Fruit fly (Drosophila melanogaster) whole organism, larva: Measurements from ENCODE around the gene hoe1.
A peak's percentile ranks its signal among the peaks of the same experiment; 100 is the strongest.

Source experiments
- noc ChIP-seq: fragments of 200-800 bp; sonication (Bioruptor generic); optimal IDR thresholded peaks from 3 replicates; lab custom pipeline; 2019; ENCODE audit warnings: missing biosample characterization, mild to moderate bottlenecking, missing genetic modification characterization, moderate library complexity

hoe1 gene

DNA sequence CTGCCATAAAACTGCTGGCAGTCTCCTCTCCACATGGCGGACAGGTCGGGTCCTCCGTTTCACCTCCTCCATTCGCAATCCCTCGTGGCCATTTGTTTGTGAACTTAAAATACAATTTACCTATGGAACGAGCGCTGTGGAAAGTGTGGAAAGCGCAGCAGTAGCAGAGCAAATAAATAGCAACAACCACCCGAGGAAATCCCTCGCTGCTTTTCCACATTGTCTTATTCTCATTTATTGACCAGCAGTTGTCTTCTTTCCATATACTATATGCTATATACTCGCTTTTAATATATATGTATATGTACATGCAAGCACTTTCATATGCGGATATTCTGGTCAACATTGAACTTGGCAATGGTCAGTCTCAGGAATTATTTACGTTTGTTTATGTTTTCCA is at the start of gene hoe1:
hoe1 (minus strand) TSS at position 101 of the 400 bp plus-strand sequence.
- no peak for TF ChIP-seq noc (tag; lab: Kevin White, UChicago)

DNA sequence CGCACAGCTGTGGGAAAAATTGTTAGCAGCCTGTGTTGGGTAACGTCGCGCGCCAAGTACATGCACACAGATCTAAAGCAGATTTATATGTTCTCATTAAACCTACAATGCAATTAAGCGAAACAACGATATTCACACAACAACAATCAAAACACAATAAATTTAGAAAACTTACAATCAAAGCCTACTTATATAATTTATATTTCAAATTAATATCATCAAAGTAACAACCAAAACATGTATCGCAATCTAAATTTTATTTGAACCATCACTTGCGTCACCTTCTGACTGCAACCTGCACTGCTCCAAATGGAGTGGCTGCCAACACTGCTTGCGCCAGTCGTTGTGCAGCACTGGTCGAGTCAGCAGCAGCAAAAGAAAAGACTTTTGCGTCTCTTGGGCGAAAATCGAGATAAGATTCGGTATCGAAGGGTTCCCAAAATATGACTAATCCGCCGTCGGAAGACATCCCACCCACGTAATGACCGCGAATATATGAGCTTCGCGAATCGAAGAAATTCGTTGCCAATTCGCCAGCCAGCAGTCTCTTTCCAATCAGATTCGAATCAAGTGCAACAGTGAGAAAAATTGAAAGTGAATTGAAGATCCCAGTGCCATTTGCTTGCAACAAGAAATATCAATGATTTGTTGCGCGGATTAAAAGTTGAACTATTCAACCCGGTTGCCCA is 49.2 kb upstream of the hoe1 start, which contains the start of the genes CG8892 and CG34126:
CG8892 (minus strand) TSS at position 315 of the 689 bp plus-strand sequence.
CG34126 (plus strand) TSS at position 337 of the 689 bp plus-strand sequence.
- TF ChIP-seq noc (tag; lab: Kevin White, UChicago): peak; percentile 98

DNA sequence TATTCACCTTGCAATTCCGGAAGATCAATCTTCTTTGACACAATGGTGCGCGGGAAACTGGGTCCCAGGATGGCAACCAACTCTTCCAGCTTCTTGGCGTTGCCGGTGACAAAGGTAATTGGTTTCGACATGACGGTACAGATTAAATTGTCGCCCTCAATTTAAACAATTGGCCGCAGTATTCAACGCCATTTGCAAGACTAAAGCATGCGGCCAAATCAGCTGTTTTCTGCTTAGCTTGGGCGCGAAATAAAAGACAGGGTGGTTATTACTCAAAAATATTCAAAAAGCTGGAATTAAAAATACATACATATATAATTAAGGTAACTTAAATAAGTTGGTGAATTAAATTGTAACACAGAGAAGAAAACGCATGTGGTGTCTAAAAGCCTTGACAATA is 47.0 kb upstream of the hoe1 start, which contains the start of gene CG8891:
CG8891 (minus strand) TSS at position 242 of the 400 bp plus-strand sequence.
- TF ChIP-seq noc (tag; lab: Kevin White, UChicago): no peak

DNA sequence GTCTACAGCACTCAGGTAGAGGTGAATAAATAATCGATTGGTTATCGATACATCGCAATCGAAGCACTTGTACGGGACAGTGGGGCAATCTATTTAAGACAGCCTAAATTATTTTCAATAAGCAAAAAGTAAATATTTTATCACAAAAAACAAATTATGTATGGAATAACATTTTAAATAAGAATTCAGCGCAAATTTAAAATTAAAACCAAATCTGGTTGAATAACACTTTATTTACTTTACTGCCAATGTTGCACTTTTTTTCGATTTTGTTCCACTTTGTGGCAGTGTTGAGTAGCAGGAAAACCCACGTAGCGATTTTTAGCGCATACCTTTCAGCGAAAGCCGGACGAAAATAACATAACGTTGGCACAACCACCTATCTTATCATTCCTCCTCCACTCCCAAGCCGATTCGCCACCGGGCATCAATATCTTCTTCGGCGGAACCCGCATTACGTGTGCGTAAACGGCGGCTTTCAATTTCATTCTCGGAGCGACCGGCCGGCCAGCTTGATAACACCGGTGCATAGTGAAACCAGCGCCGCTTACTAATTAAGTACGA is 44.9 kb upstream of the hoe1 start, which contains the start of the genes Gmd and CG3792:
Gmd (minus strand) TSS at position 36 of the 564 bp plus-strand sequence.
CG3792 (plus strand) TSS at position 325 of the 564 bp plus-strand sequence.
- TF ChIP-seq noc (tag; lab: Kevin White, UChicago): peak; percentile 87

DNA sequence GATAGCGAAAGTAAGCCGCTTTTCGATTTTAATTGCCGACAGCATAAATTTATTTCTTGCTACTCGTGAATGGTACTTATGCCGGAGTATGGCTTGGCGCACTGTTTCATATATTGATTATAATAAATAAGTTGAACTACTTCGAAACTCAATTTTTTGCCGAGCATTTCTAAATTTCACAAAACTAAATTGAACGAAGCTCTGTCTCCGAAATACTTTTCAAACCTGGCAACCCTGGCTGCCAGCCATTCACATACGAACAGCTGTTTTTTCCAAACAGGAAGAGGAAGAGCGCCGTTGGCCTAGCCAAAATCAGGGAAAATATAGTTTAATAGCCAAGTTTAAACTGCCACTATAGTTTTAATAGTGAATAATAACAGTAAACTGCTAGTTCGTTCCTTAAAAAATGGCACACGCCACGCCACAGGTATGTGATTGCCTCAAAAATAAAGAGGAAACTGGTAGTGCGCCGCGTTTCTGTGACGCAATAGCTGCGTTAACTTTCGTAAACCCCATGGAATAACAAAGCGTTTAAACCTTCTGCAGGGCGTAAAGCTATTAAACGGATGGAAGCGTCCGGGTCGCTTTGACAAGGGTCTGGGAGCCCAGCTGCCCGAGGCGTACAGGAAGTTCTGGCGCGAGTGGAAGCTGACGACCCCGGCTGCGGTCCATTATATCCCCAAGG is 41.7 kb upstream of the hoe1 start, which contains the start of gene mRpL28:
mRpL28 (plus strand) TSS at position 246 of the 685 bp plus-strand sequence.
- TF ChIP-seq noc (tag; lab: Kevin White, UChicago): no peak

DNA sequence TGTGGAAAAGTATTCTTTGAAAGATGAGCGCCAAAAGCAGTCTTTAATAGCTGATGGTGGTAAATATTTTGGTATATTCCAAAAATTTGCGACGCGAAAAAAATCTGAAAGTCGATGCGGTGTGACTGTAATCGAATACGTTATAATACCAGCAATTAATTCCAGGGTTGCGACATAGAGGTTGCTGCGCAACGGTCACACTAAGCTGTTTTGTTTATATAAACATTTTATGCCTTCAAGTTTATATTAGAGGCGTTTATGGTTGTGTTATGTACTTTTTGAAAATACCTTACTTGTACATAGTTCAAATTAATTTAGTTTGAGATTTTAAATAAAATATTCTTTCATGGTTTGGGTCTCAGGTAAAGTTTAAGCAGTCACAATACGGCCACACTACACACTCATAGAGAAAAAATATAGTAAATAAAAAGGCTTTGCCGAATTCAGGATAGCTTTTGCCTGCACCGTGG is 39.2 kb upstream of the hoe1 start, which contains the start of gene CG14043:
CG14043 (plus strand) TSS at position 374 of the 470 bp plus-strand sequence.
- no peak for TF ChIP-seq noc (tag; lab: Kevin White, UChicago)

DNA sequence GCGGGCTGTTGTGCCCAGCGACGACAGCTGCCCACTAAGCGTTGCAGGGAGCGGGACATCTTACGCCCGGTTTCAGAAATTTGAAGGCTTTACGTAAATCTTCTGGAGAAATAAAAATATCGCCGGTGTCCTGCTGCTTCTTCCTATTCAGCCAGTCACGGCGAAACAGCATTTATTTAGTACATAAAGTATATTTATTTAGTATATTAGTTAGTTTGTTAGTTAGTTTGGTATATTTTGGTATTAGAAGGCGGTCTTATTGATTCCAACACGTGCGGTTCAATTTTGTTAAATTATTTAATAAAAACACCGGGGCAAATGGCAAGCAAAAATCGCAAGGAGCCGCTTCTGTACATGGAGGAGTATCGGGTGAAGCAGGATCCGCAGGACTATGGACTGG is 36.6 kb upstream of the hoe1 start, which contains the start of the genes Scox and Polr1C:
Scox (minus strand) TSS at position 169 of the 400 bp plus-strand sequence.
Polr1C (plus strand) TSS at position 238 of the 400 bp plus-strand sequence.
- TF ChIP-seq noc (tag; lab: Kevin White, UChicago): no peak

DNA sequence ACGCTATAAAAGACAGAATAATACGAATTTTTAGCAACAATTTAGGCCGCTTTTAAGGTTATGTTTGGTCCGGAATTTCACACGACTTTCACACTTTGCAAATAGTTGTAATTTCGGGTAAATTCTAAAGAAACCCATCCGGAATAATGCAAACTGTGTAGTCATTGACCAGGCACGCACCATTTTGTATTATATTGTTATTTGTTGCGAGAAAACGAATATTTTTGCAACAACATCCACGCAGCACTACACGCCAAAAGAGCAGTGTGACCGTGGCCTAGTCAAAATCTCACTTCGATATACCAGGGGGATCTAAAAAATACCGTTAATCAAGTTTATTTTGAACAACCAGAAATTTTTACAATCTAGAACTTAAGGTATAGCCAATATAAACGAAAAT is 35.3 kb upstream of the hoe1 start, which contains the start of gene eIF3i:
eIF3i (minus strand) TSS at position 265 of the 400 bp plus-strand sequence.
- no peak for TF ChIP-seq noc (tag; lab: Kevin White, UChicago)

DNA sequence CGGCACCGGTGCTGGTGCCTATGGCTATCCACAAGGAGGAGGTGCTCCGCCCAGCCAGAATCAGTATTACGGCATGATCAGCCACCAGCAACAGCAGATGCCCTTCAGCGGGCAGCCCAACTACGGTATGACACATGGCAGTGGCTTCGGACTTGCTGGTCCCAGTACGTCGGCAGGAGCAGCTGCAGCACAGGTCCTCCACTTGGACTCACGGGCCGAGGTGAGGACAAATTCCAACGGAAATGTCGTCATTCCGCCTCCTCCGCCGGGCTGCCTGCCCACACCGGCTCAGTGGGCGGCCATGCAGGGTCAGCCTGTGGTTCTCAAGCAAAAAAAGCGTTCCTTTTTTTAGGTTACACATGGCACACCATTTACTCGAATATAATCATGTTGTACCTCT is 33.7 kb upstream of the hoe1 start:
- TF ChIP-seq noc (tag; lab: Kevin White, UChicago): no peak

DNA sequence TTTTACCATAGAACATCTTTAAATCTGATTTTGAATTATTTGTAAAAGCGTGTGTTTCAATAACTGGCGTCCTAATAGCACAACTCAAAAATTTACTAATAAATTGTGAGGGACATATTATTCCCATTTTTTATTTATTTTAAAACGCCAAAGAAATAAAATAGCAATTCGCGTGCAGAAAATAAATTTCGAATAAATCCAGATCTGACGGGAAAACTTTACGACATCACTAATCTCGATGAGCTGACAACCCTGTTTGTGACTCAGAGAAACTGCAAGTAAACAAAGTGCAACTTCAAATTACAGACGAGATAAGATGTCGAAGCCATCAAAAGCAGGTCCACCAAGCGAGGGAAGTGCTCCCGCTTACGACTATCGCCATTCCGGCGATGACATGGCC is 33.2 kb upstream of the hoe1 start, which contains the start of gene CG34125:
CG34125 (plus strand) TSS at position 254 of the 400 bp plus-strand sequence.
- no peak for TF ChIP-seq noc (tag; lab: Kevin White, UChicago)

DNA sequence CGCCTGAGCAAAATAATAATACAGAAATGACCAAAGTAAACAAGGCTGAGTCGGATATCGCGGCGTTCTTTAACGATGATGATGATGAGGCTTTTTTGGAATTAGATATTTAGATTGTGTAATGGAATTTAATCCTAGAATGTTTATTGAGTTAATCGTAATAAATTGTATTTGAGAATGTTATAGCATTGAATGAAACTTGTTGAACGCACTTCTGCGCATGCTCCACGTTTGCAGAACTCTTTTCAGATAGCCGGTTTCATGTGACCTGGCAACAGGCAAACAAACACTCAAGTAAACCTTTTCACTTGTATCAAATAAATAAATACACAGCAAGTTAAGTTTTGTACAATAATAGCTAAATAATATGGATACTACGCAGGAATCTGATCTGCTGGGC is 25.9 kb upstream of the hoe1 start, which contains the start of gene CG34124:
CG34124 (plus strand) TSS at position 301 of the 400 bp plus-strand sequence.
- TF ChIP-seq noc (tag; lab: Kevin White, UChicago): no peak

DNA sequence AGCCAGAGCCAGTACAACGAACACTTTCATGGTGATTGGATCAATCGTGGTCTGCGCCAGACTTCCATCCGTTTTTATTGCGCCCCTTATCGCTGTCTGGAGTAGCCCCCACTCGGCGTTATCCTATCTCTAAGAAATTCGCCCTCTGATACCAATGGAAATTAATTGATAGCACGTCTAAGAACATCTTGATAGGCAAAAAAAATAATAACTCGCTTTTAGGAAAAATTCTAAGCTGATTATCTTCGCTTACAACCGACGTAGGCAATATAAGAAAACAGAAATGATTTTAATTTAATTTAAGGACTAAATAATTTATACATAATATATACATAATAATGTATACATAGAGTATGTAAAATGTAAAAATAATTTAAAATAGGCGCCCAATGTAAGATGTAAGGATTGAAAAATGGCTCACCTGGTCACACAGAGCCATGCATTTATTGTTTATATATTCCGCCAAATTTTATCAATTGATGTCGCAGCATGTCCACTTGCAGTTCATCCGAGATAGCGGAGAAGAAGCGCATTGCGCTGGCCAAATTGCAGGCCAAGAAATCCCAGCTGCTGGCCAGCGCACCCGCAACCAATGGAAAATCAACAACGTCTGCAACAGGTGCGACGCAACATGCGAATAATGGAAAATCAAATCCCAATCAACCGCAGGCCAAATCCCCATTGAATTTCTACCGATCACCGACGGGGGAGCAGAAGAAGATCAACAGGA is 23.1 kb upstream of the hoe1 start, which contains the start of the genes Jon25Bi and Marcal1:
Jon25Bi (minus strand) TSS at position 51 of the 730 bp plus-strand sequence.
Marcal1 (plus strand) TSS at position 416 of the 730 bp plus-strand sequence.
- no peak for TF ChIP-seq noc (tag; lab: Kevin White, UChicago)

DNA sequence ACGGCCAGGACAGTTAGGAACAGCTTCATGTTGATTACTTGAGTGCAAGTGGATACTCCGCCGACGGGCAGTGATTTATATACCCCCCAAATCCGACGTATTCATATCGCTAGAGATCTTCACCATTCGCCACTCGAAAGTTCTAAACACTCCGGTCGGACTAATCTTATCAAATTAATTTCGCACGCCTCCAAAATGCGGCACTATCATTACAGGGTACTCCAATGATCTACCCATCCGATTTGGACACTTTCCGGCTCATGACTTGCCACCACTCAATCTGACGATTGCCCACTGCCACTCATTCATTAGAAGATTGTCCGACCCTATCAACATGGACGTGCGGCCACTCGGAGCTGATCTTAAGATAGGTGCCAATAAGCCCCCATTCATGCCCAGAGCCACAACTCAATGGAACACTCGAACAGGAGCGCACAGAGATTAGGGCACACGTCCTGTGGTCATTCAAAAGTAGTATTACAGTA is 20.9 kb upstream of the hoe1 start, which contains the start of gene Jon25Bii:
Jon25Bii (minus strand) TSS at position 51 of the 485 bp plus-strand sequence.
- TF ChIP-seq noc (tag; lab: Kevin White, UChicago): no peak

DNA sequence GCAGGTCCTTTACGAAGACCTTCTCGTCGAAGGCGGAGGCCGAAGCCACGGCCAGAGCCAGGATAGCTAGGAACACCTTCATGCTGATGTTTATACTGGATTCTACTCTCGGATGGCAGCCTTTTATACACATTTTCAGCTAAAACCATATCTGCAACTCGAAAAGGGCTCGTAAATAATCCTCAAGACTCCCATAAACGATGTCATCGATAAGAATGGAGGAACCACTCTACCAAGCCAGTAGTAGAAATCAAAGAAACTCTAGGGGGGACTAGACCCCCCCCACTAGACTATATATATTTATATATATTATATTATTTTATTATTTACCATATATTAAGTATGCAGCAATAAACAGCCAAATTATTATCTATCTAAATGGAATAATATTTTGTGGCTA is 18.5 kb upstream of the hoe1 start, which contains the start of gene Jon25Biii:
Jon25Biii (minus strand) TSS at position 101 of the 400 bp plus-strand sequence.
- peak; percentile 28 for TF ChIP-seq noc (tag; lab: Kevin White, UChicago)
